Fruit fly (Drosophila melanogaster): ENCODE measurements around the gene nol.

Gene nol

dm6 chr3L:11113198-11114197, 17.1 kb upstream of the nol start, which contains the start of gene Sod1:
Gene Sod1 (minus strand): TSS chr3L:11113740.
- peak; percentile 62; the same call in 1 of the 3 replicates for TF ChIP-seq CG4496 (GFP tag; IDR thresholded peaks at IDR 0.05)
- no peak for TF ChIP-seq CG17806 (tag; optimal IDR thresholded peaks at IDR 0.05)
- no peak for TF ChIP-seq CG10348 (GFP tag; IDR thresholded peaks at IDR 0.05)
- no peak for TF ChIP-seq fd96Ca (GFP tag; IDR thresholded peaks at IDR 0.05)
- TF ChIP-seq CG13204 (GFP tag; optimal IDR thresholded peaks at IDR 0.05), result no peak
- peak; percentile 51 for TF ChIP-seq Pif1B (GFP tag; optimal IDR thresholded peaks at IDR 0.05)
- peak; percentile 58; the same call in 1 of the 2 replicates for TF ChIP-seq Ets98B (GFP tag; IDR thresholded peaks at IDR 0.05)
- TF ChIP-seq EcR (GFP tag; optimal IDR thresholded peaks at IDR 0.05), result peak; percentile 78
- peak; percentile 46 for TF ChIP-seq CG8301 (tag; optimal IDR thresholded peaks at IDR 0.05)
- TF ChIP-seq gl (tag; optimal IDR thresholded peaks at IDR 0.05), result peak; percentile 76
- peak; percentile 41 for TF ChIP-seq CG8159 (tag; optimal IDR thresholded peaks at IDR 0.05)
- TF ChIP-seq D1 (tag; optimal IDR thresholded peaks at IDR 0.05), result no peak
- TF ChIP-seq Snoo (tag; optimal IDR thresholded peaks at IDR 0.05), result peak; percentile 65
- peak; percentile 53 for TF ChIP-seq CG34367 (tag; optimal IDR thresholded peaks at IDR 0.05)
- TF ChIP-seq CG14655 (GFP tag; optimal IDR thresholded peaks at IDR 0.05), result no peak
- TF ChIP-seq CG12605 (GFP tag; IDR thresholded peaks at IDR 0.05), result peak; percentile 63
- no peak for TF ChIP-seq CG9948 (tag; optimal IDR thresholded peaks at IDR 0.05)
- TF ChIP-seq CG32121 (GFP tag; IDR thresholded peaks at IDR 0.05), result no peak
- TF ChIP-seq CG15710 (tag; optimal IDR thresholded peaks at IDR 0.05), result peak; percentile 41
- TF ChIP-seq rn (GFP tag; IDR thresholded peaks at IDR 0.05), result no peak
- TF ChIP-seq Pif1A (GFP tag; optimal IDR thresholded peaks at IDR 0.05), result peak; percentile 74

- no peak for TF ChIP-seq CG8159 (tag; optimal IDR thresholded peaks at IDR 0.05)
- TF ChIP-seq CG15710 (tag; optimal IDR thresholded peaks at IDR 0.05), result no peak
- no peak for TF ChIP-seq rn (GFP tag; IDR thresholded peaks at IDR 0.05)
- TF ChIP-seq CG17806 (tag; optimal IDR thresholded peaks at IDR 0.05), result no peak
- TF ChIP-seq CG34367 (tag; optimal IDR thresholded peaks at IDR 0.05), result no peak
- no peak for TF ChIP-seq Pif1A (GFP tag; optimal IDR thresholded peaks at IDR 0.05)
- TF ChIP-seq CG14655 (GFP tag; optimal IDR thresholded peaks at IDR 0.05), result no peak
- TF ChIP-seq Pif1B (GFP tag; optimal IDR thresholded peaks at IDR 0.05), result no peak
- TF ChIP-seq CG32121 (GFP tag; IDR thresholded peaks at IDR 0.05), result no peak
- TF ChIP-seq fd96Ca (GFP tag; IDR thresholded peaks at IDR 0.05), result no peak
Observed at dm6 chr3L:11117733-11118132, 12.9 kb upstream of the nol start.

dm6 chr3L:11118627-11119395, 11.8 kb upstream of the nol start:
- peak; percentile 69; the same call in 2 of the 3 replicates for TF ChIP-seq fd96Ca (GFP tag; IDR thresholded peaks at IDR 0.05)
- TF ChIP-seq CG14655 (GFP tag; optimal IDR thresholded peaks at IDR 0.05), result peak; percentile 2
- peak; percentile 72 for TF ChIP-seq CG12605 (GFP tag; IDR thresholded peaks at IDR 0.05)
- TF ChIP-seq CG13204 (GFP tag; optimal IDR thresholded peaks at IDR 0.05), result peak; percentile 64
- peak; percentile 29 for TF ChIP-seq EcR (GFP tag; optimal IDR thresholded peaks at IDR 0.05)
- TF ChIP-seq CG4496 (GFP tag; IDR thresholded peaks at IDR 0.05), result peak; percentile 59; the same call in 2 of the 3 replicates
- peak; percentile 55 for TF ChIP-seq gl (tag; optimal IDR thresholded peaks at IDR 0.05)
- no peak for TF ChIP-seq rn (GFP tag; IDR thresholded peaks at IDR 0.05)
- TF ChIP-seq CG8159 (tag; optimal IDR thresholded peaks at IDR 0.05), result no peak
- no peak for TF ChIP-seq CG17806 (tag; optimal IDR thresholded peaks at IDR 0.05)
- no peak for TF ChIP-seq Snoo (tag; optimal IDR thresholded peaks at IDR 0.05)
- peak; percentile 67 for TF ChIP-seq CG32121 (GFP tag; IDR thresholded peaks at IDR 0.05)
- no peak for TF ChIP-seq Pif1B (GFP tag; optimal IDR thresholded peaks at IDR 0.05)
- peak; percentile 65 for TF ChIP-seq Ets98B (GFP tag; IDR thresholded peaks at IDR 0.05)
- peak; percentile 42 for TF ChIP-seq Pif1A (GFP tag; optimal IDR thresholded peaks at IDR 0.05)

- no peak for TF ChIP-seq CG12605 (GFP tag; IDR thresholded peaks at IDR 0.05)
- TF ChIP-seq CG17806 (tag; optimal IDR thresholded peaks at IDR 0.05), result no peak
- TF ChIP-seq fd96Ca (GFP tag; IDR thresholded peaks at IDR 0.05), result peak; percentile 50; the same call in 2 of the 3 replicates
- peak; percentile 46 for TF ChIP-seq rn (GFP tag; IDR thresholded peaks at IDR 0.05)
- no peak for TF ChIP-seq CG32121 (GFP tag; IDR thresholded peaks at IDR 0.05)
- TF ChIP-seq CG9948 (tag; optimal IDR thresholded peaks at IDR 0.05), result no peak
- peak; percentile 29; the same call in 1 of the 2 replicates for TF ChIP-seq Ets98B (GFP tag; IDR thresholded peaks at IDR 0.05)
- peak; percentile 60; the same call in 2 of the 3 replicates for TF ChIP-seq CG4496 (GFP tag; IDR thresholded peaks at IDR 0.05)
- no peak for TF ChIP-seq Snoo (tag; optimal IDR thresholded peaks at IDR 0.05)
Observed at dm6 chr3L:11119396-11119900, 11.2 kb upstream of the nol start.

- TF ChIP-seq CG12605 (GFP tag; IDR thresholded peaks at IDR 0.05) (no peak), CG13204 (GFP tag; optimal IDR thresholded peaks at IDR 0.05) (no peak), CG15710 (tag; optimal IDR thresholded peaks at IDR 0.05) (no peak), CG8301 (tag; optimal IDR thresholded peaks at IDR 0.05) (no peak)
Observed at dm6 chr3L:11119901-11120418, 10.7 kb upstream of the nol start.

Measured in whole organism, pupa.